Worm (Caenorhabditis elegans) whole organism, L3 larva: ENCODE measurements around the gene T10C6.16.

Source experiments
- ZK546.5 ChIP-seq: sonication (generic microtip); optimal IDR thresholded peaks from 2 replicates; lab custom pipeline; 2017; ENCODE audit warnings: missing biosample characterization, missing genetic modification characterization
- ceh-82 ChIP-seq: fragments of 150-350 bp; optimal IDR thresholded peaks from 2 replicates; lab custom pipeline; 2014; ENCODE audit warnings: missing biosample characterization, missing genetic modification characterization
- fos-1 ChIP-seq: fragments of 150-350 bp; optimal IDR thresholded peaks from 2 replicates; lab custom pipeline; 2014; ENCODE audit warnings: missing biosample characterization, missing genetic modification characterization
- mdl-1 ChIP-seq: fragments of 150-350 bp; optimal IDR thresholded peaks from 2 replicates; lab custom pipeline; 2014; ENCODE audit warnings: missing biosample characterization, missing genetic modification characterization
- nfya-1 ChIP-seq: sonication (generic microtip); optimal IDR thresholded peaks from 2 replicates; lab custom pipeline; 2017; ENCODE audit warnings: missing genetic modification characterization, mild to moderate bottlenecking, missing compliant biosample characterization, antibody characterized with exemption, moderate library complexity; ENCODE audit not compliant: insufficient read depth
- nhr-11 ChIP-seq: fragments of 150-350 bp; optimal IDR thresholded peaks from 2 replicates; lab custom pipeline; 2014; ENCODE audit warnings: missing biosample characterization, missing genetic modification characterization
- nhr-23 ChIP-seq: fragments of 150-350 bp; optimal IDR thresholded peaks from 2 replicates; lab custom pipeline; 2014; ENCODE audit warnings: missing biosample characterization, missing genetic modification reagents, missing genetic modification characterization
- nhr-28 ChIP-seq: fragments of 150-350 bp; optimal IDR thresholded peaks from 2 replicates; lab custom pipeline; 2014; ENCODE audit warnings: missing biosample characterization, missing genetic modification characterization
- tbx-2 ChIP-seq: sonication (generic microtip); optimal IDR thresholded peaks from 2 replicates; lab custom pipeline; 2016; ENCODE audit warnings: mild to moderate bottlenecking, missing genetic modification characterization, missing compliant biosample characterization

DNA sequence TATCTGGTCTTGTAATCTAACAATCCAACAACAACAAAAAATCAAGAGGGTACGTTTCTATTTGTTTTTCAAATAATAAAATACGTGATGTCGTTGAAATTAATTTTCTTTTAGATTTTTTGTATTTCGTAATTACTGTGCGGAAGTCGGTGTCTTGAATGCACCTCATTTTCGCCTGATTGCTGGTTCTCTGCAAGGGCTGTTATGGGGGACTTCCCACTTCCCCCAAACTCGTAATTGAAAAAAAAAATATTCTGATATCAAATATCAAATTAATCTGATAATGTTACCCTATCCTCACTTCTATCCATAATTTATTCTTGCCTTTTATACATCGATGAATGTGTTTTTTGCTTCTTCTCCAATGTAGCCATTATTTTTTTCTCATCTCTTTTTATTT lies 44.7 kb downstream of the T10C6.16 start, which contains the start of gene F36G9.15:
- TF ChIP-seq nfya-1 (no peak), ceh-82 (tag; lab: Kevin White, UChicago) (no peak), nhr-23 (no peak), tbx-2 (no peak), nhr-11 (tag; lab: Kevin White, UChicago) (no peak), nhr-28 (tag; lab: Kevin White, UChicago) (no peak), ZK546.5 (no peak), fos-1 (no peak), mdl-1 (tag; lab: Kevin White, UChicago) (no peak)
